Fruit fly (Drosophila melanogaster) whole organism, embryonic: ENCODE measurements around the gene mRpS2.

Source experiments
- Adf1 ChIP-seq: fragments of 200-800 bp; sonication (Bioruptor generic); IDR thresholded peaks from 2 replicates; pipeline ENCODE4 v1.3.6; 2022; ENCODE audit warnings: missing biosample characterization, missing genetic modification characterization
- Bteb2 ChIP-seq: fragments of 200-800 bp; sonication (Bioruptor generic); optimal IDR thresholded peaks from 2 replicates; lab custom pipeline; 2016; ENCODE audit warnings: missing biosample characterization, missing genetic modification characterization
- CG1024 ChIP-seq: fragments of 200-800 bp; sonication (Bioruptor generic); IDR thresholded peaks from 2 replicates; pipeline ENCODE4 v1.3.6; 2022; ENCODE audit warnings: missing biosample characterization, missing genetic modification characterization
- CG10267 ChIP-seq: fragments of 200-800 bp; sonication (Bioruptor generic); optimal IDR thresholded peaks from 2 replicates; lab custom pipeline; 2018; ENCODE audit warnings: missing biosample characterization, mild to moderate bottlenecking, missing genetic modification characterization, moderate library complexity
- CG10959 ChIP-seq: fragments of 200-800 bp; sonication (Bioruptor generic); IDR thresholded peaks from 2 replicates; pipeline ENCODE4 v1.3.6; 2022; ENCODE audit warnings: missing biosample characterization, missing genetic modification characterization
- CG11560 ChIP-seq: fragments of 200-800 bp; sonication (Bioruptor generic); IDR thresholded peaks from 3 replicates; pipeline ENCODE4 v1.3.6; 2022; ENCODE audit warnings: missing biosample characterization, missing genetic modification characterization
- CG12155 ChIP-seq: fragments of 200-800 bp; sonication (Bioruptor generic); optimal IDR thresholded peaks from 3 replicates; lab custom pipeline; 2016; ENCODE audit warnings: missing biosample characterization, missing genetic modification characterization
- CG12299 ChIP-seq: fragments of 200-800 bp; sonication (Bioruptor generic); optimal IDR thresholded peaks from 2 replicates; lab custom pipeline; 2018; ENCODE audit warnings: missing biosample characterization, mild to moderate bottlenecking, missing genetic modification characterization
- CG12769 ChIP-seq: fragments of 200-800 bp; sonication (Bioruptor generic); optimal IDR thresholded peaks from 2 replicates; lab custom pipeline; 2019; ENCODE audit warnings: missing biosample characterization, mild to moderate bottlenecking, missing genetic modification characterization, moderate library complexity
- CG14710 ChIP-seq: fragments of 200-800 bp; sonication (Bioruptor generic); optimal IDR thresholded peaks from 3 replicates; lab custom pipeline; 2019; ENCODE audit warnings: missing biosample characterization, mild to moderate bottlenecking, missing genetic modification characterization, moderate library complexity
- CG16813 ChIP-seq: fragments of 200-800 bp; sonication (Bioruptor generic); IDR thresholded peaks from 3 replicates; pipeline ENCODE4 v1.3.6; 2022; ENCODE audit warnings: missing biosample characterization, missing genetic modification characterization; ENCODE audit not compliant: partially characterized antibody
- CG16815 ChIP-seq: fragments of 200-800 bp; sonication (Bioruptor generic); optimal IDR thresholded peaks from 3 replicates; lab custom pipeline; 2017; ENCODE audit warnings: missing biosample characterization, mild to moderate bottlenecking, missing genetic modification characterization
- CG17568 ChIP-seq: fragments of 200-800 bp; sonication (Bioruptor generic); optimal IDR thresholded peaks from 2 replicates; lab custom pipeline; 2018; ENCODE audit warnings: missing biosample characterization, mild to moderate bottlenecking, missing genetic modification characterization, moderate library complexity
- CG17802 ChIP-seq: fragments of 200-800 bp; sonication (Bioruptor generic); optimal IDR thresholded peaks from 2 replicates; lab custom pipeline; 2018; ENCODE audit warnings: missing biosample characterization, mild to moderate bottlenecking, missing genetic modification characterization, moderate library complexity
- CG17912 ChIP-seq: fragments of 200-800 bp; sonication (Bioruptor generic); optimal IDR thresholded peaks from 2 replicates; lab custom pipeline; 2018; ENCODE audit warnings: missing biosample characterization, mild to moderate bottlenecking, missing genetic modification characterization
- CG18262 ChIP-seq: fragments of 200-800 bp; optimal IDR thresholded peaks from 3 replicates; lab custom pipeline; 2019; ENCODE audit warnings: missing biosample characterization, mild to moderate bottlenecking, missing genetic modification characterization, moderate library complexity
- CG2875 ChIP-seq: fragments of 200-800 bp; sonication (Bioruptor generic); optimal IDR thresholded peaks from 2 replicates; lab custom pipeline; 2017; ENCODE audit warnings: missing biosample characterization, mild to moderate bottlenecking, missing genetic modification characterization, missing genetic modification reagents
- CG3407 ChIP-seq: fragments of 200-800 bp; sonication (Bioruptor generic); optimal IDR thresholded peaks from 2 replicates; lab custom pipeline; 2018; ENCODE audit warnings: missing biosample characterization, mild to moderate bottlenecking, missing genetic modification characterization
- CG3726 ChIP-seq: fragments of 200-800 bp; sonication (Bioruptor generic); IDR thresholded peaks from 3 replicates; pipeline ENCODE4, ENCODE4 v1.3.6; 2022; ENCODE audit warnings: missing biosample characterization, missing genetic modification characterization
- CG3847 ChIP-seq: fragments of 200-800 bp; sonication (Bioruptor generic); IDR thresholded peaks from 2 replicates; pipeline ENCODE4 v1.3.6; 2022; ENCODE audit warnings: missing biosample characterization, missing genetic modification characterization
- CG42726 ChIP-seq: fragments of 200-800 bp; sonication (Bioruptor generic); IDR thresholded peaks from 2 replicates; pipeline ENCODE4 v1.3.6; 2022; ENCODE audit warnings: missing biosample characterization, missing genetic modification characterization; ENCODE audit not compliant: partially characterized antibody
- CG5180 ChIP-seq: fragments of 200-800 bp; sonication (Bioruptor generic); optimal IDR thresholded peaks from 3 replicates; lab custom pipeline; 2017; ENCODE audit warnings: missing biosample characterization, missing genetic modification characterization, mild to moderate bottlenecking, moderate library complexity, missing genetic modification reagents
- CG6765 ChIP-seq: fragments of 200-800 bp; sonication (Bioruptor generic); optimal IDR thresholded peaks from 3 replicates; lab custom pipeline; 2017; ENCODE audit warnings: missing biosample characterization, mild to moderate bottlenecking, missing genetic modification characterization
- CG7987 ChIP-seq: fragments of 200-800 bp; sonication (Bioruptor generic); optimal IDR thresholded peaks from 2 replicates; lab custom pipeline; 2018; ENCODE audit warnings: missing biosample characterization, mild to moderate bottlenecking, missing genetic modification characterization, moderate library complexity
- CG9437 ChIP-seq: fragments of 200-800 bp; sonication (Bioruptor generic); optimal IDR thresholded peaks from 2 replicates; lab custom pipeline; 2018; ENCODE audit warnings: missing biosample characterization, mild to moderate bottlenecking, missing genetic modification characterization
- CG9727 ChIP-seq: fragments of 200-800 bp; sonication (Bioruptor generic); optimal IDR thresholded peaks from 3 replicates; lab custom pipeline; 2017; ENCODE audit warnings: missing biosample characterization, mild to moderate bottlenecking, missing genetic modification characterization
- Dfd ChIP-seq, 2 experiments: fragments of >200 bp; optimal IDR thresholded peaks; 2 replicates each; lab custom pipeline; 2017; ENCODE audit warnings: missing biosample characterization in 2 of 2, missing genetic modification characterization in 2 of 2
- Doc3 ChIP-seq: fragments of 200-800 bp; sonication (Bioruptor generic); IDR thresholded peaks from 3 replicates; pipeline ENCODE4 v1.3.6; 2022; ENCODE audit warnings: missing biosample characterization, missing genetic modification characterization; ENCODE audit not compliant: partially characterized antibody
- H2.0 ChIP-seq: fragments of 200-800 bp; sonication (Bioruptor generic); IDR thresholded peaks from 2 replicates; pipeline ENCODE4 v1.3.6; 2022; ENCODE audit warnings: missing biosample characterization, missing genetic modification characterization
- Meics ChIP-seq: fragments of 200-800 bp; sonication (Bioruptor generic); optimal IDR thresholded peaks from 2 replicates; lab custom pipeline; 2017; ENCODE audit warnings: missing biosample characterization, mild to moderate bottlenecking, missing genetic modification characterization
- Poxn ChIP-seq: fragments of 200-800 bp; sonication (Bioruptor generic); IDR thresholded peaks from 2 replicates; pipeline ENCODE4 v1.3.6; 2022; ENCODE audit warnings: missing biosample characterization, missing genetic modification characterization
- Rfx ChIP-seq: fragments of 200-800 bp; sonication (Bioruptor generic); IDR thresholded peaks from 2 replicates; pipeline ENCODE4 v1.3.6; 2022; ENCODE audit warnings: missing biosample characterization, missing genetic modification characterization
- Sin3A ChIP-seq: fragments of >200 bp; optimal IDR thresholded peaks from 2 replicates; lab custom pipeline; 2018
- Sox102F ChIP-seq: fragments of 200-800 bp; sonication (Bioruptor generic); optimal IDR thresholded peaks from 2 replicates; lab custom pipeline; 2018; ENCODE audit warnings: missing biosample characterization, mild to moderate bottlenecking, missing genetic modification characterization, moderate library complexity
- Spps ChIP-seq: fragments of 200-800 bp; sonication (Bioruptor generic); optimal IDR thresholded peaks from 2 replicates; lab custom pipeline; 2018; ENCODE audit warnings: missing biosample characterization, mild to moderate bottlenecking, missing genetic modification characterization
- YL-1 ChIP-seq: fragments of 200-800 bp; sonication (Bioruptor generic); optimal IDR thresholded peaks from 3 replicates; lab custom pipeline; 2017; ENCODE audit warnings: missing biosample characterization, mild to moderate bottlenecking, missing genetic modification characterization
- amos ChIP-seq: fragments of 200-800 bp; sonication (Bioruptor generic); IDR thresholded peaks from 2 replicates; pipeline ENCODE4 v1.3.6; 2022; ENCODE audit warnings: missing biosample characterization, missing genetic modification characterization; ENCODE audit not compliant: partially characterized antibody
- crp ChIP-seq, 2 experiments: fragments of 200-800 bp; sonication (Bioruptor generic); optimal IDR thresholded peaks; 2 replicates in 1 of 2; 3 replicates in 1 of 2; lab custom pipeline; 2017; ENCODE audit warnings: missing biosample characterization in 2 of 2, missing genetic modification characterization in 2 of 2, mild to moderate bottlenecking in 1 of 2, moderate library complexity in 1 of 2
- danr ChIP-seq: fragments of 200-800 bp; sonication (Bioruptor generic); IDR thresholded peaks from 2 replicates; pipeline ENCODE4 v1.3.6; 2022; ENCODE audit warnings: missing biosample characterization, missing genetic modification characterization
- disco-r ChIP-seq: fragments of 200-800 bp; sonication (Bioruptor generic); optimal IDR thresholded peaks from 2 replicates; lab custom pipeline; 2016; ENCODE audit warnings: missing biosample characterization, missing genetic modification characterization
- dpn ChIP-seq, 2 experiments: fragments of 200-800 bp; sonication (Bioruptor generic); optimal IDR thresholded peaks; 3 replicates each; lab custom pipeline; 2016; ENCODE audit warnings: missing biosample characterization in 2 of 2, missing genetic modification characterization in 2 of 2
- ems ChIP-seq: fragments of 200-800 bp; sonication (Bioruptor generic); optimal IDR thresholded peaks from 3 replicates; lab custom pipeline; 2016; ENCODE audit warnings: missing biosample characterization, missing genetic modification characterization
- exex ChIP-seq: fragments of 200-800 bp; sonication (Bioruptor generic); optimal IDR thresholded peaks from 4 replicates; lab custom pipeline; 2018; ENCODE audit warnings: missing biosample characterization, mild to moderate bottlenecking, missing genetic modification characterization, moderate library complexity
- ftz-f1 ChIP-seq: fragments of 200-800 bp; sonication (Bioruptor generic); optimal IDR thresholded peaks from 2 replicates; lab custom pipeline; 2016; ENCODE audit warnings: missing biosample characterization, missing genetic modification characterization
- gt ChIP-seq: fragments of 200-800 bp; sonication (Bioruptor generic); IDR thresholded peaks from 2 replicates; pipeline ENCODE4 v1.3.6; 2022; ENCODE audit warnings: missing biosample characterization, missing genetic modification characterization
- psq ChIP-seq: fragments of 200-800 bp; sonication (Bioruptor generic); optimal IDR thresholded peaks from 2 replicates; lab custom pipeline; 2017; ENCODE audit warnings: missing biosample characterization, missing genetic modification characterization
- pum ChIP-seq: fragments of 200-800 bp; sonication (Bioruptor generic); optimal IDR thresholded peaks from 2 replicates; lab custom pipeline; 2016; ENCODE audit warnings: missing biosample characterization, missing genetic modification characterization
- sisA ChIP-seq: fragments of 200-800 bp; sonication (Bioruptor generic); IDR thresholded peaks from 2 replicates; pipeline ENCODE4 v1.3.6; 2022; ENCODE audit warnings: missing biosample characterization, missing genetic modification characterization
- slou ChIP-seq: fragments of 200-800 bp; sonication (Bioruptor generic); optimal IDR thresholded peaks from 3 replicates; lab custom pipeline; 2016; ENCODE audit warnings: missing biosample characterization, missing genetic modification characterization
- slp2 ChIP-seq: fragments of 200-800 bp; sonication (Bioruptor generic); optimal IDR thresholded peaks from 2 replicates; lab custom pipeline; 2016; ENCODE audit warnings: missing biosample characterization, missing genetic modification characterization
- wek ChIP-seq: fragments of 200-800 bp; sonication (Bioruptor generic); optimal IDR thresholded peaks from 3 replicates; lab custom pipeline; 2018; ENCODE audit warnings: missing biosample characterization, mild to moderate bottlenecking, missing genetic modification characterization, moderate library complexity

Gene mRpS2

dm6 chr2L:4811491-4812058 lies 38.6 kb downstream of the mRpS2 start:
- TF ChIP-seq CG42726 (GFP tag; lab: Robert Waterston, UW) (peak; percentile 76), amos (GFP tag; lab: Robert Waterston, UW) (peak; percentile 77), slp2 (no peak), CG3726 (no peak), CG3407 (GFP tag; lab: Kevin White, UChicago) (no peak), CG16813 (GFP tag; lab: Robert Waterston, UW) (peak; percentile 70), CG6765 (GFP tag; lab: Kevin White, UChicago) (peak; percentile 23), crp (GFP tag; optimal IDR thresholded peaks at IDR 0.05; lab: Kevin White, UChicago) (no peak), psq (no peak), CG17912 (GFP tag; lab: Kevin White, UChicago) (peak; percentile 53), CG11560 (tag; lab: Robert Waterston, UW) (no peak), dpn (GFP tag; optimal IDR thresholded peaks at IDR 0.05; lab: Kevin White, UChicago) (no peak), Rfx (GFP tag; lab: Robert Waterston, UW) (peak; percentile 4), CG12155 (GFP tag; lab: Kevin White, UChicago) (no peak), CG17568 (GFP tag; lab: Kevin White, UChicago) (no peak), CG17802 (tag; lab: Kevin White, UChicago) (no peak), CG5180 (GFP tag; lab: Kevin White, UChicago) (peak; percentile 22), H2.0 (no peak), Adf1 (GFP tag; lab: Robert Waterston, UW) (peak; percentile 74), CG10267 (tag; lab: Kevin White, UChicago) (no peak), ems (GFP tag; lab: Kevin White, UChicago) (no peak), exex (tag; lab: Kevin White, UChicago) (peak; percentile 48), disco-r (GFP tag; lab: Kevin White, UChicago) (no peak), CG14710 (tag; lab: Kevin White, UChicago) (no peak), wek (peak; percentile 17), CG10959 (GFP tag; lab: Robert Waterston, UW) (no peak), pum (GFP tag; lab: Kevin White, UChicago) (no peak), Bteb2 (no peak), Dfd (GFP tag; optimal IDR thresholded peaks at IDR 0.05; lab: Kevin White, UChicago) (peak in 1 of 2 experiments; percentile 33), CG12299 (peak; percentile 4), danr (GFP tag; lab: Robert Waterston, UW) (no peak), CG16815 (GFP tag; lab: Kevin White, UChicago) (no peak), CG9727 (GFP tag; lab: Kevin White, UChicago) (no peak), CG18262 (peak; percentile 10), Meics (GFP tag; lab: Kevin White, UChicago) (peak; percentile 85), Doc3 (peak; percentile 73; the same call in 2 of the 3 replicates), gt (GFP tag; lab: Robert Waterston, UW) (no peak), sisA (no peak), CG3847 (GFP tag; lab: Robert Waterston, UW) (no peak), Sox102F (GFP tag; lab: Kevin White, UChicago) (no peak), ftz-f1 (GFP tag; lab: Kevin White, UChicago) (peak; percentile 91), CG9437 (no peak), Poxn (GFP tag; lab: Robert Waterston, UW) (no peak), CG7987 (GFP tag; lab: Kevin White, UChicago) (peak; percentile 63), Sin3A (lab: Kevin White, UChicago) (no peak), CG1024 (GFP tag; lab: Robert Waterston, UW) (no peak), YL-1 (no peak), CG2875 (GFP tag; lab: Kevin White, UChicago) (no peak), Spps (tag; lab: Kevin White, UChicago) (no peak), slou (GFP tag; lab: Kevin White, UChicago) (no peak), CG12769 (peak; percentile 99)
